Worm (Caenorhabditis elegans): Measurements from ENCODE around the gene T06D8.2.

DNA sequence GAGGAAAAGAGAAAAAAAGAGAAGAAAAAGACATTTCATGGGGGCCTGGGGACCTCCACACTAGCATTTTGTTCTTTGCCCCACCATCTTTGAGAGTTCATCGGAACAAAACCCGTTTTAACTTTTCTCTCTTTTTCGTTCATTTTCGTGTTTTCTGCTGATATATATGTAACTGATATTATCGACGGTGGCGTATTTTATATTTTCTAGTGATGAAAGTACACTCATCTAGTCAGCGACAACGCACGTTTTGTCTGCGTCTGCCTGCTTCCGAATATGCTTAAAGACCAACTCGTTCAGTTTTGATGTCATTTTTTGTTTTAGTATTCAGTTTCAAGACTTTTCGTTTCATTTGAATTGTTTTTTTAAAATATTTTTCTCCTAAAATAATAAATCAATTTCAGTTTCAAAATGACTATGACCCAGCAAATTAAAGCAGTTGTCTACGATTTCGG, 45.2 kb upstream of the T06D8.2 start, which contains the start of gene bigr-1:
- TF ChIP-seq nhr-237 (tag; optimal IDR thresholded peaks at IDR 0.05) (no peak), snpc-4 (tag; optimal IDR thresholded peaks at IDR 0.05) (no peak)
